Fruit fly (Drosophila melanogaster) whole organism, embryonic: ENCODE data around the gene Dpp10.
A peak's percentile ranks its signal among the peaks of the same experiment; 100 is the strongest.

Source experiments
- CG10267 ChIP-seq: fragments of 200-800 bp; sonication (Bioruptor generic); optimal IDR thresholded peaks from 2 replicates; lab custom pipeline; 2018; ENCODE audit warnings: missing biosample characterization, mild to moderate bottlenecking, missing genetic modification characterization, moderate library complexity
- CG10321 ChIP-seq: fragments of 200-800 bp; sonication (Bioruptor generic); IDR thresholded peaks from 2 replicates; pipeline ENCODE4 v1.3.6; 2022; ENCODE audit warnings: missing biosample characterization, missing genetic modification characterization
- CG10979 ChIP-seq: fragments of 200-800 bp; sonication (Bioruptor generic); optimal IDR thresholded peaks from 2 replicates; lab custom pipeline; 2018; ENCODE audit warnings: missing biosample characterization, mild to moderate bottlenecking, missing genetic modification characterization, moderate library complexity
- CG11560 ChIP-seq: fragments of 200-800 bp; sonication (Bioruptor generic); IDR thresholded peaks from 3 replicates; pipeline ENCODE4 v1.3.6; 2022; ENCODE audit warnings: missing biosample characterization, missing genetic modification characterization
- CG12104 ChIP-seq: fragments of 200-800 bp; sonication (Bioruptor generic); optimal IDR thresholded peaks from 3 replicates; lab custom pipeline; 2016; ENCODE audit warnings: missing biosample characterization, missing genetic modification characterization
- CG12659 ChIP-seq: fragments of 200-800 bp; sonication (Bioruptor generic); optimal IDR thresholded peaks from 3 replicates; lab custom pipeline; 2017; ENCODE audit warnings: mild to moderate bottlenecking, missing biosample characterization, missing genetic modification reagents, missing genetic modification characterization
- CG14860 ChIP-seq: fragments of 200-800 bp; sonication (Bioruptor generic); IDR thresholded peaks from 3 replicates; pipeline ENCODE4 v1.3.6; 2022; ENCODE audit warnings: missing biosample characterization, missing genetic modification characterization; ENCODE audit not compliant: partially characterized antibody
- CG1529 ChIP-seq: fragments of 200-800 bp; sonication (Bioruptor generic); optimal IDR thresholded peaks from 3 replicates; lab custom pipeline; 2018; ENCODE audit warnings: missing biosample characterization, missing genetic modification characterization
- CG16813 ChIP-seq: fragments of 200-800 bp; sonication (Bioruptor generic); IDR thresholded peaks from 3 replicates; pipeline ENCODE4 v1.3.6; 2022; ENCODE audit warnings: missing biosample characterization, missing genetic modification characterization; ENCODE audit not compliant: partially characterized antibody
- CG17361 ChIP-seq: fragments of 200-800 bp; sonication (Bioruptor generic); IDR thresholded peaks from 3 replicates; pipeline ENCODE4 v1.3.6; 2022; ENCODE audit warnings: missing biosample characterization, missing genetic modification characterization
- CG17802 ChIP-seq: fragments of 200-800 bp; sonication (Bioruptor generic); optimal IDR thresholded peaks from 2 replicates; lab custom pipeline; 2018; ENCODE audit warnings: missing biosample characterization, mild to moderate bottlenecking, missing genetic modification characterization, moderate library complexity
- CG18476 ChIP-seq: fragments of 200-800 bp; sonication (Bioruptor generic); optimal IDR thresholded peaks from 2 replicates; lab custom pipeline; 2016; ENCODE audit warnings: missing biosample characterization, mild to moderate bottlenecking, missing genetic modification characterization
- CG5953 ChIP-seq: fragments of 200-800 bp; sonication (Bioruptor generic); IDR thresholded peaks from 2 replicates; pipeline ENCODE4 v1.3.6; 2022; ENCODE audit warnings: missing biosample characterization, missing genetic modification characterization
- CG6254 ChIP-seq: fragments of 200-800 bp; sonication (Bioruptor generic); optimal IDR thresholded peaks from 3 replicates; lab custom pipeline; 2017; ENCODE audit warnings: mild to moderate bottlenecking, missing biosample characterization, missing genetic modification reagents, missing genetic modification characterization
- CG6791 ChIP-seq: fragments of 200-800 bp; sonication (Bioruptor generic); IDR thresholded peaks from 3 replicates; pipeline ENCODE4 v1.3.6; 2022; ENCODE audit warnings: missing biosample characterization, missing genetic modification characterization; ENCODE audit not compliant: partially characterized antibody
- CG7271 ChIP-seq: fragments of 200-800 bp; sonication (Bioruptor generic); optimal IDR thresholded peaks from 2 replicates; lab custom pipeline; 2018; ENCODE audit warnings: missing biosample characterization, mild to moderate bottlenecking, missing genetic modification characterization, moderate library complexity
- CG8290 ChIP-seq, 3 experiments: fragments of 200-800 bp; sonication (Bioruptor generic); optimal IDR thresholded peaks; 2 replicates each; lab custom pipeline; 2016 to 2019; ENCODE audit warnings: missing biosample characterization in 3 of 3, missing genetic modification characterization in 3 of 3, mild to moderate bottlenecking in 2 of 3, moderate library complexity in 1 of 3
- CG8388 ChIP-seq: fragments of 200-800 bp; sonication (Bioruptor generic); optimal IDR thresholded peaks from 2 replicates; lab custom pipeline; 2019; ENCODE audit warnings: missing biosample characterization, mild to moderate bottlenecking, missing genetic modification characterization, moderate library complexity
- CTCF ChIP-seq: fragments of 200-800 bp; sonication (Bioruptor generic); optimal IDR thresholded peaks from 2 replicates; lab custom pipeline; 2017; ENCODE audit warnings: missing biosample characterization, mild to moderate bottlenecking, missing genetic modification characterization, moderate library complexity
- D ChIP-seq, 2 experiments: fragments of 200-800 bp in 1 of 2; fragments of >200 bp in 1 of 2; sonication (Bioruptor generic) in 1 of 2; optimal IDR thresholded peaks; 2 replicates in 1 of 2; 3 replicates in 1 of 2; lab custom pipeline; 2017; ENCODE audit warnings: mild to moderate bottlenecking in 1 of 2, missing biosample characterization in 1 of 2, missing genetic modification characterization in 1 of 2, missing genetic modification reagents in 1 of 2
- Deaf1 ChIP-seq: fragments of 200-800 bp; optimal IDR thresholded peaks from 3 replicates; lab custom pipeline; 2019; ENCODE audit warnings: missing biosample characterization, mild to moderate bottlenecking, missing genetic modification characterization, moderate library complexity
- ERR ChIP-seq: fragments of 200-800 bp; sonication (Bioruptor generic); optimal IDR thresholded peaks from 2 replicates; lab custom pipeline; 2016; ENCODE audit warnings: missing biosample characterization, missing genetic modification characterization
- GATAe ChIP-seq: fragments of 200-800 bp; sonication (Bioruptor generic); conservative IDR thresholded peaks from 2 replicates; pipeline ENCODE4 v1.3.6; 2022; ENCODE audit warnings: missing biosample characterization, missing genetic modification characterization
- Hey ChIP-seq: fragments of 200-800 bp; sonication (Bioruptor generic); optimal IDR thresholded peaks from 3 replicates; lab custom pipeline; 2018; ENCODE audit warnings: missing biosample characterization, mild to moderate bottlenecking, missing genetic modification characterization
- Med ChIP-seq: fragments of 200-800 bp; sonication (Bioruptor generic); peaks from one replicate; lab custom pipeline; 2016; ENCODE audit warnings: missing biosample characterization, missing genetic modification characterization, mild to moderate bottlenecking, inconsistent platforms, moderate library complexity
- Nf-YB ChIP-seq: fragments of 200-800 bp; sonication (Bioruptor generic); optimal IDR thresholded peaks from 3 replicates; lab custom pipeline; 2019; ENCODE audit warnings: missing biosample characterization, mild to moderate bottlenecking, missing genetic modification characterization, moderate library complexity
- Scr ChIP-seq: fragments of 200-800 bp; sonication (Bioruptor generic); IDR thresholded peaks from 2 replicates; pipeline ENCODE4 v1.3.6; 2022; ENCODE audit warnings: missing biosample characterization, missing genetic modification characterization; ENCODE audit not compliant: partially characterized antibody
- Stat92E ChIP-seq, 3 experiments: fragments of >200 bp in 2 of 3; fragments of 200-800 bp in 1 of 3; sonication (Bioruptor generic) in 1 of 3; optimal IDR thresholded peaks; 2 replicates each; lab custom pipeline; 2017 to 2019; ENCODE audit warnings: missing biosample characterization in 3 of 3, missing genetic modification characterization in 3 of 3, mild to moderate bottlenecking in 1 of 3, moderate library complexity in 1 of 3
- YL-1 ChIP-seq: fragments of 200-800 bp; sonication (Bioruptor generic); optimal IDR thresholded peaks from 3 replicates; lab custom pipeline; 2017; ENCODE audit warnings: missing biosample characterization, mild to moderate bottlenecking, missing genetic modification characterization
- abd-A ChIP-seq: fragments of 200-800 bp; sonication (Bioruptor generic); optimal IDR thresholded peaks from 3 replicates; lab custom pipeline; 2019; ENCODE audit warnings: missing biosample characterization, mild to moderate bottlenecking, missing genetic modification characterization, moderate library complexity
- amos ChIP-seq: fragments of 200-800 bp; sonication (Bioruptor generic); IDR thresholded peaks from 2 replicates; pipeline ENCODE4 v1.3.6; 2022; ENCODE audit warnings: missing biosample characterization, missing genetic modification characterization; ENCODE audit not compliant: partially characterized antibody
- cg ChIP-seq: fragments of 200-800 bp; sonication (Bioruptor generic); optimal IDR thresholded peaks from 3 replicates; lab custom pipeline; 2019; ENCODE audit warnings: missing biosample characterization, mild to moderate bottlenecking, missing genetic modification characterization, moderate library complexity
- chinmo ChIP-seq: fragments of 200-800 bp; sonication (Bioruptor generic); IDR thresholded peaks from 4 replicates; pipeline ENCODE4 v1.3.6; 2022; ENCODE audit warnings: missing biosample characterization, missing genetic modification characterization; ENCODE audit not compliant: partially characterized antibody
- da ChIP-seq: fragments of 200-800 bp; sonication (Bioruptor generic); optimal IDR thresholded peaks from 2 replicates; lab custom pipeline; 2016; ENCODE audit warnings: missing biosample characterization, missing genetic modification characterization
- dmrt11E ChIP-seq: fragments of 200-800 bp; sonication (Bioruptor generic); optimal IDR thresholded peaks from 3 replicates; lab custom pipeline; 2018; ENCODE audit warnings: missing biosample characterization, mild to moderate bottlenecking, missing genetic modification characterization, moderate library complexity
- ems ChIP-seq: fragments of 200-800 bp; sonication (Bioruptor generic); optimal IDR thresholded peaks from 3 replicates; lab custom pipeline; 2016; ENCODE audit warnings: missing biosample characterization, missing genetic modification characterization
- ewg ChIP-seq: fragments of 200-800 bp; sonication (Bioruptor generic); optimal IDR thresholded peaks from 3 replicates; lab custom pipeline; 2017; ENCODE audit warnings: mild to moderate bottlenecking, missing biosample characterization, missing genetic modification reagents, missing genetic modification characterization
- gcm ChIP-seq: fragments of 200-800 bp; sonication (Bioruptor generic); optimal IDR thresholded peaks from 2 replicates; lab custom pipeline; 2019; ENCODE audit warnings: missing biosample characterization, mild to moderate bottlenecking, missing genetic modification characterization, moderate library complexity
- kni ChIP-seq: fragments of 200-800 bp; sonication (Bioruptor generic); optimal IDR thresholded peaks from 3 replicates; lab custom pipeline; 2017; ENCODE audit warnings: mild to moderate bottlenecking, missing biosample characterization, missing genetic modification reagents, missing genetic modification characterization
- peb ChIP-seq: fragments of 200-800 bp; sonication (Bioruptor generic); IDR thresholded peaks from 2 replicates; pipeline ENCODE4 v1.3.6; 2022; ENCODE audit warnings: missing biosample characterization, missing genetic modification characterization
- so ChIP-seq: fragments of 200-800 bp; sonication (Bioruptor generic); IDR thresholded peaks from 3 replicates; pipeline ENCODE4 v1.3.6; 2022; ENCODE audit warnings: missing biosample characterization, missing genetic modification characterization
- stc ChIP-seq: fragments of 200-800 bp; sonication (Bioruptor generic); IDR thresholded peaks from 2 replicates; pipeline ENCODE4 v1.3.6; 2022; ENCODE audit warnings: missing biosample characterization, missing genetic modification characterization
- tll ChIP-seq, 2 experiments: fragments of 200-800 bp in 1 of 2; fragments of >200 bp in 1 of 2; sonication (Bioruptor generic) in 1 of 2; optimal IDR thresholded peaks; 2 replicates each; lab custom pipeline; 2017 to 2019; ENCODE audit warnings: missing biosample characterization in 2 of 2, missing genetic modification characterization in 2 of 2, mild to moderate bottlenecking in 1 of 2, moderate library complexity in 1 of 2
- tna ChIP-seq: fragments of 200-800 bp; sonication (Bioruptor generic); IDR thresholded peaks from 2 replicates; pipeline ENCODE4 v1.3.6; 2022; ENCODE audit warnings: missing biosample characterization, missing genetic modification characterization; ENCODE audit not compliant: partially characterized antibody
- twi ChIP-seq: fragments of 200-800 bp; optimal IDR thresholded peaks from 2 replicates; lab custom pipeline; 2019; ENCODE audit warnings: missing biosample characterization, mild to moderate bottlenecking, missing genetic modification characterization, moderate library complexity
- zfh1 ChIP-seq: fragments of 200-800 bp; sonication (Bioruptor generic); IDR thresholded peaks from 3 replicates; pipeline ENCODE4 v1.3.6; 2022; ENCODE audit warnings: missing biosample characterization, missing genetic modification characterization

The Dpp10 gene

dm6 chr2L:6539623-6540381 lies 61.1 kb downstream of the Dpp10 start (continued):
- TF ChIP-seq CG17361 (GFP tag; lab: Robert Waterston, UW) (peak; percentile 29; the same call in 1 of the 3 replicates), kni (GFP tag; lab: Kevin White, UChicago) (no peak), da (no peak), CG11560 (tag; lab: Robert Waterston, UW) (no peak), CG1529 (GFP tag; lab: Kevin White, UChicago) (peak; percentile 23), CG14860 (GFP tag; lab: Robert Waterston, UW) (peak; percentile 48; the same call in 1 of the 3 replicates), CG10321 (GFP tag; lab: Robert Waterston, UW) (no peak), CG12659 (GFP tag; lab: Kevin White, UChicago) (no peak), ERR (GFP tag; lab: Kevin White, UChicago) (no peak), CG6254 (GFP tag; lab: Kevin White, UChicago) (no peak), stc (GFP tag; lab: Robert Waterston, UW) (no peak), CG7271 (tag; lab: Kevin White, UChicago) (no peak), CG8388 (GFP tag; lab: Kevin White, UChicago) (peak; percentile 47), CG12104 (no peak), zfh1 (GFP tag; lab: Robert Waterston, UW) (no peak), dmrt11E (tag; lab: Kevin White, UChicago) (peak; percentile 54), CG10979 (tag; lab: Kevin White, UChicago) (peak; percentile 43), D (optimal IDR thresholded peaks at IDR 0.05; lab: Kevin White, UChicago) (no peak), D (GFP tag; optimal IDR thresholded peaks at IDR 0.05; lab: Kevin White, UChicago) (peak; percentile 21), YL-1 (no peak), ems (GFP tag; lab: Kevin White, UChicago) (no peak), tll (GFP tag; optimal IDR thresholded peaks at IDR 0.05; lab: Kevin White, UChicago) (no peak), ewg (GFP tag; lab: Kevin White, UChicago) (peak; percentile 2), cg (GFP tag; lab: Kevin White, UChicago) (no peak), CG8290 (GFP tag; optimal IDR thresholded peaks at IDR 0.05; lab: Kevin White, UChicago) (peak; percentile 39), CG8290 (tag; optimal IDR thresholded peaks at IDR 0.05; lab: Kevin White, UChicago) (peak in 1 of 2 experiments; percentile 86), Hey (tag; lab: Kevin White, UChicago) (peak; percentile 89), CTCF (GFP tag; lab: Kevin White, UChicago) (no peak), peb (GFP tag; lab: Robert Waterston, UW) (no peak), CG6791 (peak; percentile 64; the same call in 1 of the 3 replicates), CG10267 (tag; lab: Kevin White, UChicago) (peak; percentile 5), Nf-YB (peak; percentile 59)

DNA sequence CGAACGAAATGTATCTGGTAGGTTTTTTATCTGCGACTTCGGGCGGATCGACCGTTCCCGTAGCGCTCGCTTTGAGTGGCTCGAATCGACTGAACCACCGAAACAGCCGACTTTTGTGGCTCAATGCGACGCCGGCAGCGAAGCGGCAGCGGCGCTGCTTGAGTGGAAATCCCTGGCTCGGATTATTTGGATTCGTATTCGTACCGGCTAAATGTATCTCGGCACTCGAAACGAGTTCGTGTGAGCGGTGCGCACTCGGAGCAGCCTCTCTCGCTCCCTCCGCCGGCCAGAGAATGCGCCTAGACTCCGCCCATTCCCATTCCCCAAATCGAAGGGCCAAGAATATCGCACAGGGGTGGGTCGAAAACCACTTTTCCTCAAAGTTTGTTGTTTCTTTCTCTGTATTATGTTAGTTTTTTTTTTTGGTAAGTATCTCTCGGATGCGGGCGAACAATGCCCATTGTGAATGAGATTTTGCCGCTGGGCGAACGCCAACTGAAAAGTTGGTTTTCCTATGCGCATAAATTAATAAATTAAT lies 64.8 kb downstream of the Dpp10 start:
- peak; percentile 52 for TF ChIP-seq abd-A (tag; lab: Kevin White, UChicago)
- TF ChIP-seq tna (GFP tag; lab: Robert Waterston, UW), result no peak
- peak; percentile 47; the same call in 1 of the 2 replicates for TF ChIP-seq Scr (GFP tag; lab: Robert Waterston, UW)
- no peak for TF ChIP-seq GATAe (GFP tag; lab: Robert Waterston, UW)
- peak in 1 of 3 experiments; percentile 13 for TF ChIP-seq Stat92E (GFP tag; optimal IDR thresholded peaks at IDR 0.05; lab: Kevin White, UChicago)
- TF ChIP-seq CG5953, result no peak
- TF ChIP-seq amos, result peak; percentile 60; the same call in 1 of the 2 replicates
- TF ChIP-seq Med (GFP tag; lab: Kevin White, UChicago), result peak; percentile 72
- peak; percentile 82; the same call in 1 of the 4 replicates for TF ChIP-seq chinmo
- 0 out of 3 replicates have a peak, but pooled peaks have one; percentile 14 for TF ChIP-seq so
- TF ChIP-seq CG18476 (GFP tag; lab: Kevin White, UChicago), result no peak
- peak; percentile 14; the same call in 1 of the 3 replicates for TF ChIP-seq CG16813 (GFP tag; lab: Robert Waterston, UW)
- TF ChIP-seq twi (tag; lab: Kevin White, UChicago), result no peak
- TF ChIP-seq Deaf1 (tag; lab: Kevin White, UChicago), result peak; percentile 97
- peak; percentile 68 for TF ChIP-seq gcm
- no peak for TF ChIP-seq CG17802 (tag; lab: Kevin White, UChicago)
